Worm (Caenorhabditis elegans): ENCODE results near the gene Y39B6A.29.

- no peak for TF ChIP-seq ama-1 (optimal IDR thresholded peaks at IDR 0.05)
- TF ChIP-seq D1046.2 (GFP tag; IDR thresholded peaks at IDR 0.05) = no peak
- no peak for TF ChIP-seq skn-1 (tag; optimal IDR thresholded peaks at IDR 0.05)
- no peak for TF ChIP-seq ceh-28 (tag; optimal IDR thresholded peaks at IDR 0.05)
- no peak for TF ChIP-seq nhr-48 (tag; optimal IDR thresholded peaks at IDR 0.05)
- TF ChIP-seq nhr-102 (tag; optimal IDR thresholded peaks at IDR 0.05) = no peak
- no peak for TF ChIP-seq duxl-1 (tag; optimal IDR thresholded peaks at IDR 0.05; ENCODE audit: poor library complexity)
- TF ChIP-seq aly-2 (tag; optimal IDR thresholded peaks at IDR 0.05) = no peak
- TF ChIP-seq nhr-77 (tag; optimal IDR thresholded peaks at IDR 0.05) = no peak
- TF ChIP-seq zfp-2 (tag; optimal IDR thresholded peaks at IDR 0.05) = no peak
- no peak for TF ChIP-seq ceh-32 (tag; optimal IDR thresholded peaks at IDR 0.05; ENCODE audit: poor library complexity)
Measured at ce11 chrV:19058086-19058485, 33.5 kb upstream of the Y39B6A.29 start.
